Fruit fly (Drosophila melanogaster) whole organism, prepupa: ENCODE data around the gene CG31693.

ENCODE experiments used
- CG11294 ChIP-seq: fragments of 200-800 bp; sonication (Bioruptor generic); IDR thresholded peaks from 2 replicates; pipeline ENCODE4 v1.3.6; 2022; ENCODE audit warnings: missing biosample characterization, missing genetic modification characterization
- CG16779 ChIP-seq: fragments of 200-800 bp; sonication (Bioruptor generic); optimal IDR thresholded peaks from 3 replicates; lab custom pipeline; 2017; ENCODE audit warnings: missing biosample characterization, mild to moderate bottlenecking, missing genetic modification characterization
- CG3032 ChIP-seq: fragments of 200-800 bp; optimal IDR thresholded peaks from 2 replicates; lab custom pipeline; 2019; ENCODE audit warnings: missing biosample characterization, mild to moderate bottlenecking, missing genetic modification characterization, moderate library complexity
- CG32006 ChIP-seq: fragments of 200-800 bp; sonication (Bioruptor generic); optimal IDR thresholded peaks from 3 replicates; lab custom pipeline; 2017; ENCODE audit warnings: missing biosample characterization, mild to moderate bottlenecking, missing genetic modification characterization
- CG34406 ChIP-seq: fragments of 200-800 bp; sonication (Bioruptor generic); optimal IDR thresholded peaks from 3 replicates; lab custom pipeline; 2016; ENCODE audit warnings: missing biosample characterization, missing genetic modification characterization
- CG3919 ChIP-seq: fragments of 200-800 bp; sonication (Bioruptor generic); optimal IDR thresholded peaks from 3 replicates; lab custom pipeline; 2016; ENCODE audit warnings: missing biosample characterization, missing genetic modification characterization
- CG6792 ChIP-seq: fragments of 200-800 bp; sonication (Bioruptor generic); optimal IDR thresholded peaks from 3 replicates; lab custom pipeline; 2016; ENCODE audit warnings: missing biosample characterization, missing genetic modification characterization
- CG6808 ChIP-seq: fragments of 200-800 bp; sonication (Bioruptor generic); optimal IDR thresholded peaks from 3 replicates; lab custom pipeline; 2017; ENCODE audit warnings: missing biosample characterization, missing genetic modification characterization, mild to moderate bottlenecking, moderate library complexity, missing genetic modification reagents
- CG8119 ChIP-seq: fragments of 200-800 bp; sonication (Bioruptor generic); IDR thresholded peaks from 3 replicates; pipeline ENCODE4 v1.3.6; 2022; ENCODE audit warnings: missing biosample characterization, missing genetic modification characterization
- Eip75B ChIP-seq: fragments of 200-800 bp; sonication (Bioruptor generic); optimal IDR thresholded peaks from 3 replicates; lab custom pipeline; 2016; ENCODE audit warnings: missing biosample characterization, missing genetic modification characterization
- Eip78C ChIP-seq: fragments of 200-800 bp; sonication (Bioruptor generic); peaks from one replicate; lab custom pipeline; 2016; ENCODE audit warnings: missing biosample characterization, missing genetic modification characterization
- Ets21C ChIP-seq: fragments of 200-800 bp; sonication (Bioruptor generic); optimal IDR thresholded peaks from 3 replicates; lab custom pipeline; 2016; ENCODE audit warnings: missing biosample characterization, missing genetic modification characterization
- Hr4 ChIP-seq: fragments of 200-800 bp; sonication (Bioruptor generic); optimal IDR thresholded peaks from 3 replicates; lab custom pipeline; 2016; ENCODE audit warnings: missing biosample characterization, missing genetic modification characterization
- Sox102F ChIP-seq: fragments of 200-800 bp; sonication (Bioruptor generic); optimal IDR thresholded peaks from 2 replicates; lab custom pipeline; 2016; ENCODE audit warnings: missing biosample characterization, mild to moderate bottlenecking, missing genetic modification characterization
- Sox15 ChIP-seq: fragments of 200-800 bp; sonication (Bioruptor generic); optimal IDR thresholded peaks from 3 replicates; lab custom pipeline; 2016; ENCODE audit warnings: missing biosample characterization, missing genetic modification characterization
- fd59A ChIP-seq: fragments of 200-800 bp; sonication (Bioruptor generic); optimal IDR thresholded peaks from 2 replicates; lab custom pipeline; 2017; ENCODE audit warnings: missing biosample characterization, mild to moderate bottlenecking, missing genetic modification characterization, missing genetic modification reagents
- fd85E ChIP-seq: fragments of 200-800 bp; sonication (Bioruptor generic); optimal IDR thresholded peaks from 3 replicates; lab custom pipeline; 2016; ENCODE audit warnings: missing biosample characterization, missing genetic modification characterization
- salr ChIP-seq, 2 experiments: fragments of 200-800 bp; sonication (Bioruptor generic); optimal IDR thresholded peaks; 3 replicates each; lab custom pipeline; 2016 to 2018; ENCODE audit warnings: missing biosample characterization in 2 of 2, missing genetic modification characterization in 2 of 2, mild to moderate bottlenecking in 1 of 2
- ss ChIP-seq, 2 experiments: fragments of 200-800 bp; sonication (Bioruptor generic); optimal IDR thresholded peaks; 2 replicates in 1 of 2; 3 replicates in 1 of 2; lab custom pipeline; 2017 to 2018; ENCODE audit warnings: mild to moderate bottlenecking in 2 of 2, missing biosample characterization in 2 of 2, missing genetic modification characterization in 2 of 2, moderate library complexity in 1 of 2
- vri ChIP-seq: fragments of 200-800 bp; sonication (Bioruptor generic); optimal IDR thresholded peaks from 3 replicates; lab custom pipeline; 2016; ENCODE audit warnings: missing biosample characterization, mild to moderate bottlenecking, missing genetic modification characterization

CG31693 gene

dm6 chr2L:22037560-22037959, 22.6 kb downstream of the CG31693 start, which contains the start of gene Grl40a:
TSS of gene Grl40a (plus strand) at chr2L:22037860.
- no peak for TF ChIP-seq salr (GFP tag; optimal IDR thresholded peaks at IDR 0.05; lab: Kevin White, UChicago)
- no peak for TF ChIP-seq Sox15
- no peak for TF ChIP-seq CG6792
- no peak for TF ChIP-seq Ets21C (GFP tag; lab: Kevin White, UChicago)
- no peak for TF ChIP-seq fd85E
- no peak for TF ChIP-seq CG34406 (GFP tag; lab: Kevin White, UChicago)
- no peak for TF ChIP-seq Sox102F (GFP tag; lab: Kevin White, UChicago)

DNA sequence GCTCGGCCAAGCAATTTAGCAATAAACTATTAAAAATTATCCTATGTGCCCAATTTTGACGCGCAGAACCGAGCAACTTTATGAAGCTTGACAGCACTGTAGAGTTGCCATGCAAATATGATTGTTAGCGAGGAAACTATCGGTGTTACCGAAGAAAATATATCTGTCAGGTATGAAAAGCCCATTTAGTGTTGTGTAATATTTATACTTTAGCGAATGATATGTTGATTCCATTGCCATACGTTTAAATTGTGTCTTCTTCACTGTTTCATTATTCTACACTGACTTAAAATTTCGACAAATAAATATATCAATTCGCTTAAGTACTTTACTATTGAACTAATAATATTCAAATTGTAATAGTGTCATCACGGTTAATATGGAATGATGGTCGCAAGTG, 28.8 kb downstream of the CG31693 start, which contains the start of gene CG31601:
Gene CG31601 (minus strand): TSS at position 101 of the 400 bp plus-strand sequence.
- TF ChIP-seq CG8119 (GFP tag; lab: Robert Waterston, UW) (no peak), Eip78C (GFP tag; lab: Kevin White, UChicago) (no peak), Eip75B (no peak), CG6808 (GFP tag; lab: Kevin White, UChicago) (no peak), Hr4 (GFP tag; lab: Kevin White, UChicago) (no peak), CG32006 (GFP tag; lab: Kevin White, UChicago) (no peak), salr (GFP tag; optimal IDR thresholded peaks at IDR 0.05; lab: Kevin White, UChicago) (no peak), CG16779 (tag; lab: Kevin White, UChicago) (no peak), CG34406 (GFP tag; lab: Kevin White, UChicago) (no peak), CG11294 (GFP tag; lab: Robert Waterston, UW) (no peak)

- TF ChIP-seq CG3919 (GFP tag; lab: Kevin White, UChicago) (no peak), Hr4 (GFP tag; lab: Kevin White, UChicago) (no peak)
Observed at dm6 chr2L:22054202-22054601, 39.2 kb downstream of the CG31693 start, which contains the start of gene CG34173. TSS of gene CG34173 (minus strand) at chr2L:22054302.

DNA sequence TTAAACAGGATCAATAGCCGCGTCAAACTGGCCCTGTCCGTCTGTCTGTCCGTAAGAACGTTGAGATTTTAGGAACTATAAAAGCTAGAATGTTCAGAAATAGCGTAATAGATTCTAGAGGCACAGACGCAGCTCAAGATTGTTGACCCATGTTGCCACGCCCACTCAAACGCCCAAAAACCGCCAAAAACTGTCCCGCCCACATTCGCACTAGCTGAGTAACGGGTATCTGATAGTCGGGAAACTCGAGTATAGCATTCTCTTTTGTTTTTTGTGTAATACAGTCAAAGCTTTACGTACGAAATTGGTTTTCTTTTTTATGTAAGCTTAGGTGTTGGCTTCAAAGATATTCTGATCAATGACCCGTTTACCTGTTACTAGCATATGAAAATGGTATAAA, 44.9 kb downstream of the CG31693 start:
- TF ChIP-seq Hr4 (GFP tag; lab: Kevin White, UChicago) (no peak), fd85E (no peak), CG3032 (tag; lab: Kevin White, UChicago) (no peak), CG6792 (no peak), ss (GFP tag; optimal IDR thresholded peaks at IDR 0.05; lab: Kevin White, UChicago) (no peak)

dm6 chr2L:22065243-22065642, 50.3 kb downstream of the CG31693 start, which contains the start of gene CG42597:
TSS of gene CG42597 (minus strand) at chr2L:22065343.
- no peak for TF ChIP-seq CG11294 (GFP tag; lab: Robert Waterston, UW)
- no peak for TF ChIP-seq fd59A (GFP tag; lab: Kevin White, UChicago)
- no peak for TF ChIP-seq vri (GFP tag; lab: Kevin White, UChicago)
